Fruit fly (Drosophila melanogaster) whole organism, embryonic: Measurements from ENCODE around the gene CG13126.
A peak's percentile ranks its signal among the peaks of the same experiment; 100 is the strongest.

ENCODE experiments used
- Adf1 ChIP-seq: fragments of 200-800 bp; sonication (Bioruptor generic); IDR thresholded peaks from 2 replicates; pipeline ENCODE4 v1.3.6; 2022; ENCODE audit warnings: missing biosample characterization, missing genetic modification characterization
- CG10147 ChIP-seq: fragments of 200-800 bp; sonication (Bioruptor generic); optimal IDR thresholded peaks from 2 replicates; lab custom pipeline; 2019; ENCODE audit warnings: missing biosample characterization, mild to moderate bottlenecking, missing genetic modification characterization, moderate library complexity
- CG10274 ChIP-seq: fragments of 200-800 bp; sonication (Bioruptor generic); optimal IDR thresholded peaks from 3 replicates; lab custom pipeline; 2017; ENCODE audit warnings: missing biosample characterization, mild to moderate bottlenecking, missing genetic modification characterization
- CG10321 ChIP-seq: fragments of 200-800 bp; sonication (Bioruptor generic); IDR thresholded peaks from 2 replicates; pipeline ENCODE4 v1.3.6; 2022; ENCODE audit warnings: missing biosample characterization, missing genetic modification characterization
- CG11504 ChIP-seq: fragments of 200-800 bp; sonication (Bioruptor generic); optimal IDR thresholded peaks from 3 replicates; lab custom pipeline; 2019; ENCODE audit warnings: missing biosample characterization, mild to moderate bottlenecking, missing genetic modification characterization, moderate library complexity
- CG13296 ChIP-seq: fragments of 200-800 bp; sonication (Bioruptor generic); optimal IDR thresholded peaks from 3 replicates; lab custom pipeline; 2018; ENCODE audit warnings: missing biosample characterization, mild to moderate bottlenecking, missing genetic modification characterization
- CG16815 ChIP-seq: fragments of 200-800 bp; sonication (Bioruptor generic); optimal IDR thresholded peaks from 3 replicates; lab custom pipeline; 2017; ENCODE audit warnings: missing biosample characterization, mild to moderate bottlenecking, missing genetic modification characterization
- CG17802 ChIP-seq: fragments of 200-800 bp; sonication (Bioruptor generic); optimal IDR thresholded peaks from 2 replicates; lab custom pipeline; 2018; ENCODE audit warnings: missing biosample characterization, mild to moderate bottlenecking, missing genetic modification characterization, moderate library complexity
- CG18619 ChIP-seq: fragments of 200-800 bp; sonication (Bioruptor generic); optimal IDR thresholded peaks from 3 replicates; lab custom pipeline; 2017; ENCODE audit warnings: missing biosample characterization, mild to moderate bottlenecking, missing genetic modification characterization
- CG2116 ChIP-seq: fragments of 200-800 bp; sonication (Bioruptor generic); optimal IDR thresholded peaks from 3 replicates; lab custom pipeline; 2018; ENCODE audit warnings: missing biosample characterization, mild to moderate bottlenecking, missing genetic modification characterization
- CG3407 ChIP-seq: fragments of 200-800 bp; sonication (Bioruptor generic); optimal IDR thresholded peaks from 2 replicates; lab custom pipeline; 2018; ENCODE audit warnings: missing biosample characterization, mild to moderate bottlenecking, missing genetic modification characterization
- CG3847 ChIP-seq: fragments of 200-800 bp; sonication (Bioruptor generic); IDR thresholded peaks from 2 replicates; pipeline ENCODE4 v1.3.6; 2022; ENCODE audit warnings: missing biosample characterization, missing genetic modification characterization
- CG3995 ChIP-seq: fragments of 200-800 bp; sonication (Bioruptor generic); optimal IDR thresholded peaks from 3 replicates; lab custom pipeline; 2016; ENCODE audit warnings: missing biosample characterization, missing genetic modification characterization
- CG4328 ChIP-seq: fragments of 200-800 bp; sonication (Bioruptor generic); optimal IDR thresholded peaks from 3 replicates; lab custom pipeline; 2017; ENCODE audit warnings: missing biosample characterization, missing genetic modification reagents, missing genetic modification characterization
- CG5245 ChIP-seq: fragments of 200-800 bp; sonication (Bioruptor generic); optimal IDR thresholded peaks from 3 replicates; lab custom pipeline; 2016; ENCODE audit warnings: missing biosample characterization, missing genetic modification characterization
- CG6254 ChIP-seq: fragments of 200-800 bp; sonication (Bioruptor generic); optimal IDR thresholded peaks from 3 replicates; lab custom pipeline; 2017; ENCODE audit warnings: mild to moderate bottlenecking, missing biosample characterization, missing genetic modification reagents, missing genetic modification characterization
- CG7357 ChIP-seq: fragments of 200-800 bp; sonication (Bioruptor generic); IDR thresholded peaks from 3 replicates; pipeline ENCODE4 v1.3.6; 2022; ENCODE audit warnings: missing biosample characterization, missing genetic modification characterization
- CG8388 ChIP-seq: fragments of 200-800 bp; sonication (Bioruptor generic); optimal IDR thresholded peaks from 2 replicates; lab custom pipeline; 2019; ENCODE audit warnings: missing biosample characterization, mild to moderate bottlenecking, missing genetic modification characterization, moderate library complexity
- CG8765 ChIP-seq: fragments of 200-800 bp; sonication (Bioruptor generic); IDR thresholded peaks from 2 replicates; pipeline ENCODE4 v1.3.6; 2022; ENCODE audit warnings: missing biosample characterization, missing genetic modification characterization
- CG9876 ChIP-seq: fragments of 200-800 bp; sonication (Bioruptor generic); optimal IDR thresholded peaks from 2 replicates; lab custom pipeline; 2016; ENCODE audit warnings: missing biosample characterization, missing genetic modification characterization
- D19B ChIP-seq: fragments of 200-800 bp; sonication (Bioruptor generic); optimal IDR thresholded peaks from 2 replicates; lab custom pipeline; 2017; ENCODE audit warnings: missing biosample characterization, mild to moderate bottlenecking, missing genetic modification characterization
- Dll ChIP-seq: fragments of 200-800 bp; sonication (Bioruptor generic); IDR thresholded peaks from 4 replicates; pipeline ENCODE4 v1.3.6; 2022; ENCODE audit warnings: missing biosample characterization, missing genetic modification characterization; ENCODE audit not compliant: partially characterized antibody
- Dp ChIP-seq: fragments of 200-800 bp; sonication (Bioruptor generic); optimal IDR thresholded peaks from 2 replicates; lab custom pipeline; 2018; ENCODE audit warnings: missing biosample characterization, mild to moderate bottlenecking, missing genetic modification characterization, moderate library complexity
- Dref ChIP-seq: fragments of 200-800 bp; sonication (Bioruptor generic); IDR thresholded peaks from 2 replicates; pipeline ENCODE4 v1.3.6; 2022; ENCODE audit warnings: missing biosample characterization, missing genetic modification characterization
- Eip74EF ChIP-seq, 2 experiments: fragments of 200-800 bp in 1 of 2; fragments of >200 bp in 1 of 2; sonication (Bioruptor generic) in 1 of 2; optimal IDR thresholded peaks; 2 replicates each; lab custom pipeline; 2017 to 2019; ENCODE audit warnings: missing biosample characterization in 2 of 2, missing genetic modification characterization in 2 of 2, mild to moderate bottlenecking in 1 of 2, moderate library complexity in 1 of 2
- H2.0 ChIP-seq: fragments of 200-800 bp; sonication (Bioruptor generic); IDR thresholded peaks from 2 replicates; pipeline ENCODE4 v1.3.6; 2022; ENCODE audit warnings: missing biosample characterization, missing genetic modification characterization
- Lim3 ChIP-seq: fragments of 200-800 bp; sonication (Bioruptor generic); IDR thresholded peaks from 2 replicates; pipeline ENCODE4 v1.3.6; 2022; ENCODE audit warnings: missing biosample characterization, missing genetic modification characterization
- Mrtf ChIP-seq: fragments of 200-800 bp; sonication (Bioruptor generic); IDR thresholded peaks from 3 replicates; pipeline ENCODE4 v1.3.6; 2022; ENCODE audit warnings: missing biosample characterization, missing genetic modification characterization
- Optix ChIP-seq: fragments of 200-800 bp; sonication (Bioruptor generic); IDR thresholded peaks from 3 replicates; pipeline ENCODE4 v1.3.6; 2022; ENCODE audit warnings: missing biosample characterization, missing genetic modification characterization
- Stat92E ChIP-seq, 3 experiments: fragments of >200 bp in 2 of 3; fragments of 200-800 bp in 1 of 3; sonication (Bioruptor generic) in 1 of 3; optimal IDR thresholded peaks; 2 replicates each; lab custom pipeline; 2017 to 2019; ENCODE audit warnings: missing biosample characterization in 3 of 3, missing genetic modification characterization in 3 of 3, mild to moderate bottlenecking in 1 of 3, moderate library complexity in 1 of 3
- Taf1 ChIP-seq: fragments of 200-800 bp; sonication (Bioruptor generic); IDR thresholded peaks from 2 replicates; pipeline ENCODE4 v1.3.6; 2022; ENCODE audit warnings: missing biosample characterization, missing genetic modification characterization
- Xbp1 ChIP-seq: fragments of 200-800 bp; sonication (Bioruptor generic); optimal IDR thresholded peaks from 3 replicates; lab custom pipeline; 2016; ENCODE audit warnings: missing biosample characterization, mild to moderate bottlenecking, missing genetic modification characterization
- al ChIP-seq: fragments of 200-800 bp; sonication (Bioruptor generic); IDR thresholded peaks from 2 replicates; pipeline ENCODE4 v1.3.6; 2022; ENCODE audit warnings: missing biosample characterization, missing genetic modification characterization
- ap ChIP-seq: fragments of 200-800 bp; sonication (Bioruptor generic); IDR thresholded peaks from 2 replicates; pipeline ENCODE4 v1.3.6; 2022; ENCODE audit warnings: missing biosample characterization, missing genetic modification characterization
- bigmax ChIP-seq: fragments of 200-800 bp; sonication (Bioruptor generic); optimal IDR thresholded peaks from 2 replicates; lab custom pipeline; 2018; ENCODE audit warnings: missing biosample characterization, mild to moderate bottlenecking, missing genetic modification characterization
- cas ChIP-seq: fragments of 200-800 bp; sonication (Bioruptor generic); IDR thresholded peaks from 2 replicates; pipeline ENCODE4 v1.3.6; 2022; ENCODE audit warnings: missing biosample characterization, missing genetic modification characterization
- caup ChIP-seq: fragments of 200-800 bp; sonication (Bioruptor generic); optimal IDR thresholded peaks from 3 replicates; lab custom pipeline; 2017; ENCODE audit warnings: missing biosample characterization, mild to moderate bottlenecking, missing genetic modification characterization, moderate library complexity; ENCODE audit not compliant: severe bottlenecking
- cg ChIP-seq: fragments of 200-800 bp; sonication (Bioruptor generic); optimal IDR thresholded peaks from 3 replicates; lab custom pipeline; 2019; ENCODE audit warnings: missing biosample characterization, mild to moderate bottlenecking, missing genetic modification characterization, moderate library complexity
- exex ChIP-seq: fragments of 200-800 bp; sonication (Bioruptor generic); optimal IDR thresholded peaks from 4 replicates; lab custom pipeline; 2018; ENCODE audit warnings: missing biosample characterization, mild to moderate bottlenecking, missing genetic modification characterization, moderate library complexity
- pfk ChIP-seq: fragments of 200-800 bp; sonication (Bioruptor generic); optimal IDR thresholded peaks from 2 replicates; lab custom pipeline; 2018; ENCODE audit warnings: missing biosample characterization, mild to moderate bottlenecking, missing genetic modification characterization, moderate library complexity
- pros ChIP-seq: fragments of 200-800 bp; sonication (Bioruptor generic); optimal IDR thresholded peaks from 3 replicates; lab custom pipeline; 2019; ENCODE audit warnings: missing biosample characterization, mild to moderate bottlenecking, missing genetic modification characterization, moderate library complexity
- pzg ChIP-seq: fragments of 200-800 bp; sonication (Bioruptor generic); optimal IDR thresholded peaks from 3 replicates; lab custom pipeline; 2018; ENCODE audit warnings: missing biosample characterization, mild to moderate bottlenecking, missing genetic modification characterization, moderate library complexity
- ranshi ChIP-seq: fragments of 200-800 bp; sonication (Bioruptor generic); IDR thresholded peaks from 2 replicates; pipeline ENCODE4 v1.3.6; 2022; ENCODE audit warnings: missing biosample characterization, missing genetic modification characterization
- sim ChIP-seq: fragments of 200-800 bp; sonication (Bioruptor generic); IDR thresholded peaks from 2 replicates; pipeline ENCODE4 v1.3.6; 2022; ENCODE audit warnings: missing biosample characterization, missing genetic modification characterization
- sna ChIP-seq: fragments of 200-800 bp; sonication (Bioruptor generic); IDR thresholded peaks from 2 replicates; pipeline ENCODE4 v1.3.6; 2022; ENCODE audit warnings: missing biosample characterization, missing genetic modification characterization; ENCODE audit not compliant: partially characterized antibody
- stwl ChIP-seq: fragments of 200-800 bp; sonication (Bioruptor generic); optimal IDR thresholded peaks from 3 replicates; lab custom pipeline; 2018; ENCODE audit warnings: missing biosample characterization, mild to moderate bottlenecking, missing genetic modification characterization, moderate library complexity
- sug ChIP-seq: fragments of 200-800 bp; optimal IDR thresholded peaks from 2 replicates; lab custom pipeline; 2019; ENCODE audit warnings: missing biosample characterization, mild to moderate bottlenecking, missing genetic modification characterization, moderate library complexity
- unc-4 ChIP-seq: fragments of 200-800 bp; sonication (Bioruptor generic); IDR thresholded peaks from 2 replicates; pipeline ENCODE4 v1.3.6; 2022; ENCODE audit warnings: missing biosample characterization, missing genetic modification characterization; ENCODE audit not compliant: partially characterized antibody
- yki ChIP-seq: fragments of >200 bp; optimal IDR thresholded peaks from 3 replicates; lab custom pipeline; 2018

The CG13126 gene

dm6 chr2L:9956993-9957652, 3.1 kb upstream of the CG13126 start, which contains the start of the genes CG4658 and CG5846 (continued):
- TF ChIP-seq Dref (GFP tag; lab: Robert Waterston, UW), result no peak
- TF ChIP-seq sim (GFP tag; lab: Robert Waterston, UW), result peak; percentile 93
- peak; percentile 85 for TF ChIP-seq sug (tag; lab: Kevin White, UChicago)
- TF ChIP-seq ranshi (GFP tag; lab: Robert Waterston, UW), result peak; percentile 96
- TF ChIP-seq Xbp1, result peak; percentile 97
- no peak for TF ChIP-seq unc-4
- TF ChIP-seq Taf1 (GFP tag; lab: Robert Waterston, UW), result peak; percentile 85
- TF ChIP-seq sna (GFP tag; lab: Robert Waterston, UW), result no peak
- TF ChIP-seq exex (tag; lab: Kevin White, UChicago), result peak; percentile 82
- TF ChIP-seq caup (GFP tag; lab: Kevin White, UChicago), result peak; percentile 88
- peak; percentile 93 for TF ChIP-seq al (GFP tag; lab: Robert Waterston, UW)
- TF ChIP-seq Mrtf, result peak; percentile 87
- peak; percentile 44 for TF ChIP-seq CG10274
- no peak; the same call in 3 of the 4 replicates for TF ChIP-seq Dll (GFP tag; lab: Robert Waterston, UW)
- TF ChIP-seq CG17802 (tag; lab: Kevin White, UChicago), result peak; percentile 64
- peak; percentile 77 for TF ChIP-seq CG8765
- TF ChIP-seq CG3995 (GFP tag; lab: Kevin White, UChicago), result peak; percentile 36
- TF ChIP-seq Lim3 (GFP tag; lab: Robert Waterston, UW), result peak; percentile 61; the same call in 1 of the 2 replicates
- TF ChIP-seq yki (lab: Kevin White, UChicago), result no peak
- peak; percentile 77 for TF ChIP-seq Adf1 (GFP tag; lab: Robert Waterston, UW)
- no peak for TF ChIP-seq cg
- TF ChIP-seq ap (GFP tag; lab: Robert Waterston, UW), result peak; percentile 94
- TF ChIP-seq pzg (GFP tag; lab: Kevin White, UChicago), result peak; percentile 52
- no peak for TF ChIP-seq pfk (GFP tag; lab: Kevin White, UChicago)
- TF ChIP-seq CG18619 (GFP tag; lab: Kevin White, UChicago), result peak; percentile 87
- TF ChIP-seq Dp, result peak; percentile 14
- peak; percentile 68 for TF ChIP-seq CG4328 (GFP tag; lab: Kevin White, UChicago)
- peak; percentile 50 for TF ChIP-seq CG9876 (GFP tag; lab: Kevin White, UChicago)
- peak; percentile 86 for TF ChIP-seq CG5245 (GFP tag; lab: Kevin White, UChicago)
- peak; percentile 87 for TF ChIP-seq cas
- peak in 1 of 2 experiments; percentile 93 for TF ChIP-seq Eip74EF (GFP tag; optimal IDR thresholded peaks at IDR 0.05; lab: Kevin White, UChicago)
- peak; percentile 89 for TF ChIP-seq CG7357 (GFP tag; lab: Robert Waterston, UW)
- peak in 1 of 3 experiments; percentile 88 for TF ChIP-seq Stat92E (GFP tag; optimal IDR thresholded peaks at IDR 0.05; lab: Kevin White, UChicago)
- TF ChIP-seq D19B, result peak; percentile 100
- TF ChIP-seq CG16815 (GFP tag; lab: Kevin White, UChicago), result peak; percentile 90
- TF ChIP-seq stwl (tag; lab: Kevin White, UChicago), result peak; percentile 64
- peak; percentile 91 for TF ChIP-seq CG2116 (GFP tag; lab: Kevin White, UChicago)
- no peak for TF ChIP-seq pros
- TF ChIP-seq CG13296 (GFP tag; lab: Kevin White, UChicago), result peak; percentile 90
- TF ChIP-seq bigmax (GFP tag; lab: Kevin White, UChicago), result peak; percentile 22
- peak; percentile 86 for TF ChIP-seq CG3407
- TF ChIP-seq CG10147 (GFP tag; lab: Kevin White, UChicago), result peak; percentile 89
- TF ChIP-seq CG8388 (GFP tag; lab: Kevin White, UChicago), result peak; percentile 96
- peak; percentile 85 for TF ChIP-seq CG3847
- peak; percentile 91 for TF ChIP-seq H2.0 (GFP tag; lab: Robert Waterston, UW)
- TF ChIP-seq CG11504 (tag; lab: Kevin White, UChicago), result peak; percentile 94
- peak; percentile 81 for TF ChIP-seq CG6254
- TF ChIP-seq Optix, result no peak
- TF ChIP-seq CG10321 (GFP tag; lab: Robert Waterston, UW), result peak; percentile 62; the same call in 1 of the 2 replicates
